Worm (Caenorhabditis elegans) whole organism, L4 larva: Measurements from ENCODE around the gene K08H2.7.
A peak's percentile ranks its signal among the peaks of the same experiment; 100 is the strongest.

ENCODE experiments used
- F37D6.2 ChIP-seq: sonication (generic microtip); optimal IDR thresholded peaks from 2 replicates; lab custom pipeline; 2016; ENCODE audit warnings: mild to moderate bottlenecking, missing genetic modification characterization, missing compliant biosample characterization
- F44E2.7 ChIP-seq: fragments of 200-800 bp; sonication (Bioruptor generic); IDR thresholded peaks from 2 replicates; pipeline ENCODE4 v2.1.2; 2022; ENCODE audit warnings: missing genetic modification characterization, missing compliant biosample characterization
- R02D3.7 ChIP-seq: fragments of 150-350 bp; sonication (generic microtip); optimal IDR thresholded peaks from 3 replicates; lab custom pipeline; 2014; ENCODE audit warnings: missing biosample characterization, missing genetic modification characterization
- T26A8.4 ChIP-seq: fragments of 200-800 bp; sonication (Bioruptor generic); IDR thresholded peaks from 2 replicates; pipeline ENCODE4 v1.3.6; 2022; ENCODE audit warnings: missing genetic modification characterization, missing compliant biosample characterization
- Y48G9A.11 ChIP-seq: fragments of 200-800 bp; sonication (Bioruptor generic); IDR thresholded peaks from 2 replicates; pipeline ENCODE4 v1.3.6; 2022; ENCODE audit warnings: missing genetic modification reagents, missing genetic modification characterization, missing compliant biosample characterization
- Y75B8A.6 ChIP-seq: fragments of 200-800 bp; sonication (Bioruptor generic); IDR thresholded peaks from 2 replicates; pipeline ENCODE4 v1.3.6; 2022; ENCODE audit warnings: missing genetic modification reagents, missing genetic modification characterization, missing compliant biosample characterization
- aha-1 ChIP-seq: fragments of 150-350 bp; peaks from one replicate; lab custom pipeline; 2014; ENCODE audit warnings: missing biosample characterization, missing genetic modification characterization
- arid-1 ChIP-seq: fragments of 200-800 bp; sonication (Bioruptor generic); conservative IDR thresholded peaks from 2 replicates; pipeline ENCODE4 v1.3.6; 2022; ENCODE audit warnings: missing genetic modification reagents, missing genetic modification characterization, missing compliant biosample characterization
- attf-4 ChIP-seq: sonication (generic microtip); optimal IDR thresholded peaks from 3 replicates; lab custom pipeline; 2017; ENCODE audit warnings: missing biosample characterization, missing genetic modification characterization
- ceh-32 ChIP-seq: sonication (generic microtip); optimal IDR thresholded peaks from 2 replicates; lab custom pipeline; 2016; ENCODE audit warnings: mild to moderate bottlenecking, missing genetic modification characterization, missing compliant biosample characterization; ENCODE audit not compliant: poor library complexity
- ceh-44 ChIP-seq: fragments of 200-800 bp; sonication (Bioruptor generic); IDR thresholded peaks from 2 replicates; pipeline ENCODE4 v1.3.6; 2022; ENCODE audit warnings: missing genetic modification reagents, missing genetic modification characterization, missing compliant biosample characterization
- ceh-82 ChIP-seq: sonication (generic microtip); optimal IDR thresholded peaks from 2 replicates; lab custom pipeline; 2017; ENCODE audit warnings: missing biosample characterization, missing genetic modification characterization
- daf-16 ChIP-seq, 3 experiments: sonication (generic microtip); optimal IDR thresholded peaks; 2 replicates each; lab custom pipeline; 2016 to 2017; ENCODE audit warnings: missing genetic modification characterization in 3 of 3, missing genetic modification reagents in 3 of 3, mild to moderate bottlenecking in 2 of 3, missing compliant biosample characterization in 2 of 3, missing biosample characterization in 1 of 3, moderate library complexity in 1 of 3
- daf-8 ChIP-seq: fragments of 200-800 bp; sonication (Bioruptor generic); IDR thresholded peaks from 2 replicates; pipeline ENCODE4 v1.3.6; 2022; ENCODE audit warnings: missing genetic modification characterization, missing compliant biosample characterization
- dmd-6 ChIP-seq: fragments of 200-800 bp; sonication (Bioruptor generic); IDR thresholded peaks from 2 replicates; pipeline ENCODE4 v1.3.6; 2022; ENCODE audit warnings: missing genetic modification reagents, missing genetic modification characterization, missing compliant biosample characterization
- duxl-1 ChIP-seq: sonication (generic microtip); optimal IDR thresholded peaks from 2 replicates; lab custom pipeline; 2016; ENCODE audit warnings: mild to moderate bottlenecking, missing genetic modification characterization, moderate library complexity, missing compliant biosample characterization; ENCODE audit not compliant: poor library complexity
- dve-1 ChIP-seq: sonication (generic microtip); optimal IDR thresholded peaks from 2 replicates; lab custom pipeline; 2017; ENCODE audit warnings: antibody characterized with exemption, mild to moderate bottlenecking, missing genetic modification characterization, missing compliant biosample characterization; ENCODE audit not compliant: insufficient read depth
- fos-1 ChIP-seq: fragments of 150-350 bp; optimal IDR thresholded peaks from 2 replicates; lab custom pipeline; 2014; ENCODE audit warnings: missing biosample characterization, missing genetic modification characterization
- hlh-11 ChIP-seq: fragments of 200-800 bp; sonication (Bioruptor generic); optimal IDR thresholded peaks from 2 replicates; lab custom pipeline; 2018; ENCODE audit warnings: mild to moderate bottlenecking, missing genetic modification characterization, missing compliant biosample characterization
- hlh-30 ChIP-seq: sonication (generic microtip); optimal IDR thresholded peaks from 2 replicates; lab custom pipeline; 2017; ENCODE audit warnings: antibody characterized with exemption, mild to moderate bottlenecking, missing genetic modification characterization, missing compliant biosample characterization; ENCODE audit not compliant: insufficient read depth
- lin-1 ChIP-seq: fragments of 200-800 bp; sonication (Bioruptor generic); IDR thresholded peaks from 2 replicates; pipeline ENCODE4 v1.3.6; 2022; ENCODE audit warnings: missing genetic modification reagents, missing genetic modification characterization, missing compliant biosample characterization
- lin-29 ChIP-seq: fragments of 200-800 bp; sonication (Bioruptor generic); IDR thresholded peaks from 2 replicates; pipeline ENCODE4 v1.3.6; 2022; ENCODE audit warnings: missing genetic modification reagents, missing genetic modification characterization, missing compliant biosample characterization
- lin-38 ChIP-seq: fragments of 200-800 bp; sonication (Bioruptor generic); IDR thresholded peaks from 2 replicates; pipeline ENCODE4 v1.3.6; 2022; ENCODE audit warnings: missing genetic modification reagents, missing genetic modification characterization, missing compliant biosample characterization
- mes-2 ChIP-seq: sonication (generic microtip); optimal IDR thresholded peaks from 2 replicates; lab custom pipeline; 2016; ENCODE audit warnings: missing genotype, mild to moderate bottlenecking, missing genetic modification characterization, missing compliant biosample characterization; ENCODE audit not compliant: poor library complexity, severe bottlenecking
- mxl-3 ChIP-seq: fragments of 200-800 bp; sonication (Bioruptor generic); optimal IDR thresholded peaks from 2 replicates; lab custom pipeline; 2018; ENCODE audit warnings: mild to moderate bottlenecking, missing genetic modification characterization, missing compliant biosample characterization
- nhr-10 ChIP-seq: fragments of 150-350 bp; optimal IDR thresholded peaks from 2 replicates; lab custom pipeline; 2014; ENCODE audit warnings: missing biosample characterization, missing genetic modification characterization
- nhr-11 ChIP-seq: fragments of 150-350 bp; optimal IDR thresholded peaks from 2 replicates; lab custom pipeline; 2014; ENCODE audit warnings: missing biosample characterization, missing genetic modification characterization
- nhr-25 ChIP-seq: sonication (generic microtip); optimal IDR thresholded peaks from 2 replicates; lab custom pipeline; 2017; ENCODE audit warnings: missing genetic modification characterization, mild to moderate bottlenecking, missing compliant biosample characterization, antibody characterized with exemption, moderate library complexity, borderline replicate concordance; ENCODE audit not compliant: insufficient read depth
- nhr-28 ChIP-seq: fragments of 150-350 bp; optimal IDR thresholded peaks from 2 replicates; lab custom pipeline; 2014; ENCODE audit warnings: missing biosample characterization, missing genetic modification characterization
- nhr-41 ChIP-seq: fragments of 200-800 bp; sonication (Bioruptor generic); IDR thresholded peaks from 2 replicates; pipeline ENCODE4 v1.3.6; 2022; ENCODE audit warnings: missing genetic modification reagents, missing genetic modification characterization, missing compliant biosample characterization
- nhr-42 ChIP-seq: fragments of 200-800 bp; sonication (Bioruptor generic); IDR thresholded peaks from 2 replicates; pipeline ENCODE4 v1.3.6; 2022; ENCODE audit warnings: missing genetic modification characterization, missing compliant biosample characterization
- nhr-48 ChIP-seq: sonication (generic microtip); optimal IDR thresholded peaks from 2 replicates; lab custom pipeline; 2016; ENCODE audit warnings: mild to moderate bottlenecking, missing genetic modification characterization, missing compliant biosample characterization
- nhr-77 ChIP-seq: fragments of 150-350 bp; optimal IDR thresholded peaks from 2 replicates; lab custom pipeline; 2014; ENCODE audit warnings: missing biosample characterization, missing genetic modification characterization
- sdz-12 ChIP-seq: fragments of 200-800 bp; sonication (Bioruptor generic); optimal IDR thresholded peaks from 2 replicates; lab custom pipeline; 2018; ENCODE audit warnings: mild to moderate bottlenecking, missing genetic modification characterization, missing compliant biosample characterization
- skn-1 ChIP-seq: fragments of 150-350 bp; optimal IDR thresholded peaks from 2 replicates; lab custom pipeline; 2014; ENCODE audit warnings: missing biosample characterization, missing genetic modification characterization
- snpc-4 ChIP-seq: fragments of 150-350 bp; optimal IDR thresholded peaks from 2 replicates; lab custom pipeline; 2014; ENCODE audit warnings: missing biosample characterization, missing genetic modification characterization
- spr-3 ChIP-seq: fragments of 200-800 bp; sonication (Bioruptor generic); optimal IDR thresholded peaks from 2 replicates; lab custom pipeline; 2018; ENCODE audit warnings: mild to moderate bottlenecking, missing genetic modification characterization, missing compliant biosample characterization
- unc-62 ChIP-seq, 3 experiments: fragments of 150-350 bp in 1 of 3; sonication (generic microtip); optimal IDR thresholded peaks in 2 of 3; peaks in 1 of 3; 1 replicate in 1 of 3; 2 replicates in 2 of 3; lab custom pipeline; 2014 to 2017; ENCODE audit warnings: missing biosample characterization in 3 of 3, missing genetic modification characterization in 3 of 3, missing genetic modification reagents in 3 of 3, missing genotype in 1 of 3
- vab-7 ChIP-seq: fragments of 200-800 bp; sonication (Bioruptor generic); IDR thresholded peaks from 2 replicates; pipeline ENCODE4 v1.3.6; 2022; ENCODE audit warnings: missing genetic modification reagents, missing genetic modification characterization, missing compliant biosample characterization
- zfp-3 ChIP-seq: fragments of 200-800 bp; sonication (Bioruptor generic); conservative IDR thresholded peaks from 2 replicates; pipeline ENCODE4 v1.3.6; 2022; ENCODE audit warnings: missing genetic modification reagents, missing genetic modification characterization, missing compliant biosample characterization
- zip-2 ChIP-seq: fragments of 150-350 bp; optimal IDR thresholded peaks from 2 replicates; lab custom pipeline; 2014; ENCODE audit warnings: missing biosample characterization, missing genetic modification characterization
- ztf-11 ChIP-seq: fragments of 150-350 bp; optimal IDR thresholded peaks from 2 replicates; lab custom pipeline; 2014; ENCODE audit warnings: missing biosample characterization, missing genetic modification characterization

Gene K08H2.7

ce11 chrX:13250163-13250562, 1.9 kb upstream of the K08H2.7 start (continued):
- no peak for TF ChIP-seq duxl-1 (tag; lab: Kevin White, UChicago)
- TF ChIP-seq spr-3, result no peak

DNA sequence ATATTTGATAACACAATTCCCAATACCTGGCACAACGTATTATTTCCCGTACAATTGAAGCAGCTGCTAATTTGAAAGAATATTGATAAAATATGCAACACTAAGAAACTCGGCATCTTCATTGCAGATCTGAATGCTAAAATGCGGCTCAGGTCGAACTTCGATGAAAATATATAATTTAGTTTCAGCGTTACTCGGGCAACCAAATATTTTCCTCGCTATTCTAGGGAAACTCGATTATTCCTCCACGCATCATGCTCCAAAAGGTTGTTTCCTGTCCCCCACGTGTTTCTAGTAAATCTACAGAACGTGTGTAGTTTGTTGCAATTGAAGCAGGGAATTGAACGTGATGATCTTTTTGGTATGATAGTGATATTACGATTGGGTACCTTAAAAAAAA, 865 bp upstream of the K08H2.7 start:
- TF ChIP-seq mxl-3 (GFP tag; lab: Kevin White, UChicago) (peak; percentile 15), unc-62 (GFP tag; optimal IDR thresholded peaks at IDR 0.05 in 1 of 2; lab: Kevin White, UChicago) (peak in 1 of 2 experiments; percentile 97), unc-62 (tag; optimal IDR thresholded peaks at IDR 0.05; lab: Kevin White, UChicago) (no peak), aha-1 (tag; lab: Kevin White, UChicago) (peak; percentile 23), snpc-4 (tag; lab: Kevin White, UChicago) (no peak)

ce11 chrX:13247614-13248013, 623 bp downstream of the K08H2.7 start:
- TF ChIP-seq nhr-77 (tag; lab: Kevin White, UChicago), result peak; percentile 1
- TF ChIP-seq lin-29 (GFP tag; lab: Robert Waterston, UW), result no peak
- no peak for TF ChIP-seq ceh-82
- TF ChIP-seq arid-1 (GFP tag; lab: Robert Waterston, UW), result no peak
- no peak for TF ChIP-seq sdz-12 (GFP tag; lab: Kevin White, UChicago)
- TF ChIP-seq R02D3.7 (tag; lab: Kevin White, UChicago), result no peak
- peak; percentile 39 for TF ChIP-seq hlh-30 (tag; lab: Kevin White, UChicago)
- TF ChIP-seq ztf-11 (tag; lab: Kevin White, UChicago), result no peak
- TF ChIP-seq nhr-48 (tag; lab: Kevin White, UChicago), result no peak
- no peak for TF ChIP-seq Y75B8A.6 (GFP tag; lab: Robert Waterston, UW)
- TF ChIP-seq attf-4, result no peak
- TF ChIP-seq vab-7 (GFP tag; lab: Robert Waterston, UW), result no peak
- no peak for TF ChIP-seq zip-2
- no peak for TF ChIP-seq zfp-3
- TF ChIP-seq T26A8.4 (GFP tag; lab: Robert Waterston, UW), result no peak
- no peak for TF ChIP-seq unc-62 (GFP tag; optimal IDR thresholded peaks at IDR 0.05 in 1 of 2; lab: Kevin White, UChicago)
- no peak for TF ChIP-seq unc-62 (tag; optimal IDR thresholded peaks at IDR 0.05; lab: Kevin White, UChicago)
- peak; percentile 52 for TF ChIP-seq nhr-28
- TF ChIP-seq ceh-32, result no peak
- no peak for TF ChIP-seq nhr-42 (GFP tag; lab: Robert Waterston, UW)
- TF ChIP-seq hlh-11 (tag; lab: Kevin White, UChicago), result peak; percentile 54
- TF ChIP-seq Y48G9A.11 (GFP tag; lab: Robert Waterston, UW), result no peak
- no peak for TF ChIP-seq daf-16 (GFP tag; optimal IDR thresholded peaks at IDR 0.05; lab: Kevin White, UChicago)
- peak; percentile 74 for TF ChIP-seq daf-16 (tag; optimal IDR thresholded peaks at IDR 0.05; lab: Kevin White, UChicago)
- no peak for TF ChIP-seq ceh-44 (GFP tag; lab: Robert Waterston, UW)
- TF ChIP-seq nhr-41 (GFP tag; lab: Robert Waterston, UW), result no peak
- TF ChIP-seq mes-2 (tag; lab: Kevin White, UChicago), result no peak
- no peak for TF ChIP-seq daf-8 (GFP tag; lab: Robert Waterston, UW)
- peak; percentile 74 for TF ChIP-seq dmd-6 (GFP tag; lab: Robert Waterston, UW)
- no peak for TF ChIP-seq F44E2.7 (GFP tag; lab: Robert Waterston, UW)
- TF ChIP-seq lin-1 (GFP tag; lab: Robert Waterston, UW), result no peak
- no peak for TF ChIP-seq fos-1 (tag; lab: Kevin White, UChicago)
- TF ChIP-seq nhr-11 (tag; lab: Kevin White, UChicago), result no peak
- TF ChIP-seq skn-1 (tag; lab: Kevin White, UChicago), result no peak
- TF ChIP-seq lin-38 (GFP tag; lab: Robert Waterston, UW), result no peak
- no peak for TF ChIP-seq F37D6.2
- TF ChIP-seq nhr-10 (tag; lab: Kevin White, UChicago), result no peak
- TF ChIP-seq dve-1 (tag; lab: Kevin White, UChicago), result peak; percentile 61
- no peak for TF ChIP-seq nhr-25
